8 worm cellular contexts compared by ENCODE assay signal in the genomic region with DNA sequence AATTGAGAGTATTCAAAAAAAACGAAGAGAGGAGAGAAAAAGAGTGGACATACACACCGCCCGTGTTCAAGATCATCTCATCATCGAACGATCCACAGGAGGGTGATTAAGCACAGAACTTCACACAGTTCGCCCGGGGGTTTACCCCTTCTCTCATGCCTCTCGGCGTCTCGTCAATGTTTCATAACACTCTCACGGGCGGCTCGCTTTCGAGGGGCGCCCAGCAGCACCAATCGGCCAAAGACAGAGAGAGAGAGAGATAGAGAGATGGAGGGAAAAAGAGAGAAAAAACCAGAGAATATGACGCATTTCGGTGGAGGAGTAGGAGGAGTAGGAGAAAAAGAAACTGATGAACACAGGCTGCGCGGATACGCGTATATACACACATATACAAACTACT.
A peak's percentile ranks its signal among the peaks of the same experiment; 100 is the strongest.
TF ChIP-seq lines count a peak whose summit lies in the region.

No protein-coding gene starts in this region.

TF ChIP-seq in whole organism, L1 larva, 84 proteins besides CTCF, POLR2A, EP300 and RAD21 (continues in another document):
- TF ChIP-seq hpl-2 (GFP tag; optimal IDR thresholded peaks at IDR 0.05; lab: Kevin White, UChicago) (no peak), lin-15B (tag; optimal IDR thresholded peaks at IDR 0.05; lab: Kevin White, UChicago) (peak; percentile 47), pqm-1 (tag; optimal IDR thresholded peaks at IDR 0.05; lab: Kevin White, UChicago) (no peak), nhr-71 (tag; optimal IDR thresholded peaks at IDR 0.05; lab: Kevin White, UChicago) (peak; percentile 75), C34B4.2 (tag; optimal IDR thresholded peaks at IDR 0.05; lab: Kevin White, UChicago) (no peak), hlh-17 (GFP tag; optimal IDR thresholded peaks at IDR 0.05; lab: Kevin White, UChicago; ENCODE audit: borderline replicate concordance) (no peak), sox-4 (tag; optimal IDR thresholded peaks at IDR 0.05; lab: Kevin White, UChicago) (no peak), nhr-12 (tag; optimal IDR thresholded peaks at IDR 0.05; lab: Kevin White, UChicago) (no peak), fkh-8 (tag; optimal IDR thresholded peaks at IDR 0.05; lab: Kevin White, UChicago) (peak; percentile 59), nhr-85 (tag; lab: Kevin White, UChicago) (no peak), mep-1 (tag; optimal IDR thresholded peaks at IDR 0.05; lab: Kevin White, UChicago) (peak; percentile 56)

TF ChIP-seq in whole organism, L2 larva, 48 proteins besides CTCF, POLR2A, EP300 and RAD21 (continues in another document):
- no peak for TF ChIP-seq lin-39 (tag; optimal IDR thresholded peaks at IDR 0.05; lab: Kevin White, UChicago)
- TF ChIP-seq zag-1 (tag; optimal IDR thresholded peaks at IDR 0.05; lab: Kevin White, UChicago) = peak; percentile 40
- no peak for TF ChIP-seq sem-4 (tag; optimal IDR thresholded peaks at IDR 0.05; lab: Kevin White, UChicago)
- TF ChIP-seq nhr-21 (tag; optimal IDR thresholded peaks at IDR 0.05; lab: Kevin White, UChicago) = peak; percentile 0
- peak; percentile 91 for TF ChIP-seq fos-1 (tag; optimal IDR thresholded peaks at IDR 0.05; lab: Kevin White, UChicago)
- TF ChIP-seq aly-2 (tag; optimal IDR thresholded peaks at IDR 0.05; lab: Kevin White, UChicago) = no peak
- TF ChIP-seq ZK546.5 (tag; optimal IDR thresholded peaks at IDR 0.05; lab: Kevin White, UChicago) = no peak
- TF ChIP-seq ceh-82 (tag; optimal IDR thresholded peaks at IDR 0.05; lab: Kevin White, UChicago) = no peak
- TF ChIP-seq mab-5 (tag; optimal IDR thresholded peaks at IDR 0.05; lab: Kevin White, UChicago) = no peak
- peak; percentile 75 for TF ChIP-seq F13H6.1 (tag; optimal IDR thresholded peaks at IDR 0.05; lab: Kevin White, UChicago)
- TF ChIP-seq ceh-16 (tag; optimal IDR thresholded peaks at IDR 0.05; lab: Kevin White, UChicago) = no peak

TF ChIP-seq in whole organism, L3 larva, 47 proteins besides CTCF, POLR2A, EP300 and RAD21 (continues in another document):
- TF ChIP-seq nhr-76 (tag; optimal IDR thresholded peaks at IDR 0.05; lab: Kevin White, UChicago) (no peak), lsy-12 (tag; optimal IDR thresholded peaks at IDR 0.05; lab: Kevin White, UChicago) (peak; percentile 45), lin-39 (tag; optimal IDR thresholded peaks at IDR 0.05; lab: Kevin White, UChicago) (peak; percentile 60), elt-2 (tag; optimal IDR thresholded peaks at IDR 0.05; lab: Kevin White, UChicago) (peak; percentile 72), fkh-2 (tag; optimal IDR thresholded peaks at IDR 0.05; lab: Kevin White, UChicago) (no peak), fos-1 (tag; optimal IDR thresholded peaks at IDR 0.05; lab: Kevin White, UChicago) (no peak), ZK546.5 (tag; optimal IDR thresholded peaks at IDR 0.05; lab: Kevin White, UChicago) (no peak), ceh-82 (tag; optimal IDR thresholded peaks at IDR 0.05; lab: Kevin White, UChicago) (no peak), egl-5 (tag; optimal IDR thresholded peaks at IDR 0.05; lab: Kevin White, UChicago) (peak; percentile 7), ceh-28 (tag; optimal IDR thresholded peaks at IDR 0.05; lab: Kevin White, UChicago) (no peak), nfya-1 (tag; optimal IDR thresholded peaks at IDR 0.05; lab: Kevin White, UChicago; ENCODE audit: insufficient read depth) (peak; percentile 92)

TF ChIP-seq in whole organism, L4 larva, 104 proteins besides CTCF, POLR2A, EP300 and RAD21 (continues in another document):
- TF ChIP-seq dmd-9 (GFP tag; IDR thresholded peaks at IDR 0.05; lab: Robert Waterston, UW) (0 out of 2 replicates have a peak, but pooled peaks have one; percentile 37), ceh-82 (tag; optimal IDR thresholded peaks at IDR 0.05; lab: Kevin White, UChicago) (no peak), mxl-3 (GFP tag; optimal IDR thresholded peaks at IDR 0.05; lab: Kevin White, UChicago) (peak; percentile 90), nhr-42 (GFP tag; IDR thresholded peaks at IDR 0.05; lab: Robert Waterston, UW) (0 out of 2 replicates have a peak, but pooled peaks have one; percentile 48), F26F4.8 (GFP tag; conservative IDR thresholded peaks at IDR 0.05; lab: Robert Waterston, UW) (no peak), duxl-1 (tag; optimal IDR thresholded peaks at IDR 0.05; lab: Kevin White, UChicago; ENCODE audit: poor library complexity) (no peak), daf-19 (GFP tag; conservative IDR thresholded peaks at IDR 0.05; lab: Robert Waterston, UW) (no peak), zag-1 (tag; optimal IDR thresholded peaks at IDR 0.05; lab: Kevin White, UChicago) (no peak), F10B5.3 (tag; optimal IDR thresholded peaks at IDR 0.05; lab: Kevin White, UChicago) (no peak), ces-1 (GFP tag; optimal IDR thresholded peaks at IDR 0.05; lab: Kevin White, UChicago) (no peak), mxl-2 (GFP tag; conservative IDR thresholded peaks at IDR 0.05; lab: Robert Waterston, UW) (no peak)

TF ChIP-seq in whole organism, early embryonic, 17 proteins besides CTCF, POLR2A, EP300 and RAD21:
- TF ChIP-seq hmg-4 (GFP tag; optimal IDR thresholded peaks at IDR 0.05; lab: Kevin White, UChicago) = peak; percentile 40
- TF ChIP-seq sea-1 (GFP tag; conservative IDR thresholded peaks at IDR 0.05; lab: Robert Waterston, UW) = 0 out of 2 replicates have a peak, but pooled peaks have one; percentile 11
- TF ChIP-seq scrt-1 (GFP tag; IDR thresholded peaks at IDR 0.05; lab: Robert Waterston, UW) = no peak
- no peak for TF ChIP-seq tbx-11 (GFP tag; IDR thresholded peaks at IDR 0.05; lab: Robert Waterston, UW)
- TF ChIP-seq ama-1 (optimal IDR thresholded peaks at IDR 0.05; lab: Kevin White, UChicago) = no peak
- no peak for TF ChIP-seq tra-4 (tag; optimal IDR thresholded peaks at IDR 0.05; lab: Kevin White, UChicago)

TF ChIP-seq in whole organism, late embryonic, 69 proteins besides CTCF, POLR2A, EP300 and RAD21 (continues in another document):
- TF ChIP-seq rnt-1 (tag; optimal IDR thresholded peaks at IDR 0.05; lab: Kevin White, UChicago) = peak; percentile 16
- TF ChIP-seq ceh-31 (tag; optimal IDR thresholded peaks at IDR 0.05; lab: Kevin White, UChicago) = peak; percentile 69
- no peak for TF ChIP-seq madf-2 (tag; optimal IDR thresholded peaks at IDR 0.05; lab: Kevin White, UChicago)
- TF ChIP-seq nfya-1 (tag; optimal IDR thresholded peaks at IDR 0.05; lab: Kevin White, UChicago) = peak; percentile 75
- no peak for TF ChIP-seq pat-9 (tag; optimal IDR thresholded peaks at IDR 0.05; lab: Kevin White, UChicago)
- TF ChIP-seq ceh-18 (tag; optimal IDR thresholded peaks at IDR 0.05; lab: Kevin White, UChicago) = peak; percentile 58
- no peak for TF ChIP-seq unc-86 (tag; optimal IDR thresholded peaks at IDR 0.05; lab: Kevin White, UChicago)
- peak; percentile 20 for TF ChIP-seq ref-2 (tag; optimal IDR thresholded peaks at IDR 0.05; lab: Kevin White, UChicago)
- no peak for TF ChIP-seq hlh-8 (tag; optimal IDR thresholded peaks at IDR 0.05; lab: Kevin White, UChicago)
- TF ChIP-seq ceh-14 (tag; optimal IDR thresholded peaks at IDR 0.05; lab: Kevin White, UChicago) = peak; percentile 51
- peak; percentile 51 for TF ChIP-seq tbx-2 (tag; optimal IDR thresholded peaks at IDR 0.05; lab: Kevin White, UChicago)
- no peak for TF ChIP-seq pax-1 (tag; optimal IDR thresholded peaks at IDR 0.05; lab: Kevin White, UChicago)
- TF ChIP-seq fkh-6 (tag; optimal IDR thresholded peaks at IDR 0.05; lab: Kevin White, UChicago) = no peak
- TF ChIP-seq C08G9.2 (tag; optimal IDR thresholded peaks at IDR 0.05; lab: Kevin White, UChicago) = peak; percentile 40

TF ChIP-seq in whole organism, mixed stage, embryonic, 35 proteins besides CTCF, POLR2A, EP300 and RAD21:
- TF ChIP-seq elt-1 (tag; optimal IDR thresholded peaks at IDR 0.05; lab: Kevin White, UChicago; ENCODE audit: borderline replicate concordance, insufficient read depth) = no peak
- TF ChIP-seq sptf-1 (tag; optimal IDR thresholded peaks at IDR 0.05; lab: Kevin White, UChicago) = peak; percentile 54
- no peak for TF ChIP-seq unc-120 (tag; optimal IDR thresholded peaks at IDR 0.05; lab: Kevin White, UChicago; ENCODE audit: poor library complexity, severe bottlenecking)
- no peak for TF ChIP-seq sem-2 (GFP tag; optimal IDR thresholded peaks at IDR 0.05; lab: Kevin White, UChicago)
- no peak for TF ChIP-seq nhr-76 (tag; optimal IDR thresholded peaks at IDR 0.05; lab: Kevin White, UChicago)
- TF ChIP-seq drap-1 (GFP tag; optimal IDR thresholded peaks at IDR 0.05; lab: Kevin White, UChicago) = no peak
- TF ChIP-seq zip-8 (tag; optimal IDR thresholded peaks at IDR 0.05; lab: Kevin White, UChicago) = no peak
- TF ChIP-seq mls-2 (tag; optimal IDR thresholded peaks at IDR 0.05; lab: Kevin White, UChicago) = peak; percentile 48
- no peak for TF ChIP-seq nhr-12 (tag; optimal IDR thresholded peaks at IDR 0.05; lab: Kevin White, UChicago)
- no peak for TF ChIP-seq ceh-39 (tag; optimal IDR thresholded peaks at IDR 0.05; lab: Kevin White, UChicago)
- no peak for TF ChIP-seq nhr-28 (tag; optimal IDR thresholded peaks at IDR 0.05; lab: Kevin White, UChicago)
- TF ChIP-seq snpc-4 (tag; optimal IDR thresholded peaks at IDR 0.05; lab: Kevin White, UChicago) = no peak
- TF ChIP-seq ham-2 (GFP tag; optimal IDR thresholded peaks at IDR 0.05; lab: Kevin White, UChicago) = peak; percentile 34
- no peak for TF ChIP-seq lin-32 (GFP tag; optimal IDR thresholded peaks at IDR 0.05; lab: Kevin White, UChicago)

TF ChIP-seq in whole organism, young adult, 124 proteins besides CTCF, POLR2A, EP300 and RAD21 (continues in another document):
- TF ChIP-seq B0019.2 (GFP tag; conservative IDR thresholded peaks at IDR 0.05; lab: Robert Waterston, UW) (no peak), ceh-27 (GFP tag; optimal IDR thresholded peaks at IDR 0.05; lab: Kevin White, UChicago) (peak; percentile 28), cebp-2 (GFP tag; IDR thresholded peaks at IDR 0.05; lab: Robert Waterston, UW) (no peak), unc-62 (GFP tag; optimal IDR thresholded peaks at IDR 0.05; lab: Kevin White, UChicago) (no peak), tbp1 (GFP tag; optimal IDR thresholded peaks at IDR 0.05; lab: Kevin White, UChicago) (peak; percentile 27), sptf-2 (GFP tag; optimal IDR thresholded peaks at IDR 0.05; lab: Kevin White, UChicago) (peak; percentile 25), B0035.1 (tag; optimal IDR thresholded peaks at IDR 0.05; lab: Kevin White, UChicago) (no peak), sea-2 (GFP tag; IDR thresholded peaks at IDR 0.05; lab: Robert Waterston, UW) (no peak), mes-4 (tag; optimal IDR thresholded peaks at IDR 0.05; lab: Kevin White, UChicago) (no peak), egl-18 (GFP tag; IDR thresholded peaks at IDR 0.05; lab: Robert Waterston, UW) (no peak), dpl-1 (GFP tag; optimal IDR thresholded peaks at IDR 0.05; lab: Kevin White, UChicago) (no peak), cebp-1 (GFP tag; IDR thresholded peaks at IDR 0.05; lab: Robert Waterston, UW) (peak; percentile 82), cebp-1 (tag; optimal IDR thresholded peaks at IDR 0.05; lab: Kevin White, UChicago) (peak; percentile 96), ceh-91 (GFP tag; IDR thresholded peaks at IDR 0.05; lab: Robert Waterston, UW) (no peak), hlh-12 (tag; optimal IDR thresholded peaks at IDR 0.05; lab: Kevin White, UChicago) (no peak), lin-26 (GFP tag; IDR thresholded peaks at IDR 0.05; lab: Robert Waterston, UW) (peak; percentile 63; the same call in 1 of the 2 replicates), ets-4 (GFP tag; optimal IDR thresholded peaks at IDR 0.05; lab: Kevin White, UChicago) (peak; percentile 71), repo-1 (tag; optimal IDR thresholded peaks at IDR 0.05; lab: Kevin White, UChicago) (peak; percentile 21)
